Fruit fly (Drosophila melanogaster) whole organism, embryonic: ENCODE data around the gene CG17646.

Source experiments
- Ada2b ChIP-seq: fragments of 200-800 bp; sonication (Bioruptor generic); IDR thresholded peaks from 2 replicates; pipeline ENCODE4 v1.3.6; 2022; ENCODE audit warnings: missing biosample characterization, missing genetic modification characterization
- CG10321 ChIP-seq: fragments of 200-800 bp; sonication (Bioruptor generic); IDR thresholded peaks from 2 replicates; pipeline ENCODE4 v1.3.6; 2022; ENCODE audit warnings: missing biosample characterization, missing genetic modification characterization
- CG12391 ChIP-seq: fragments of 200-800 bp; sonication (Bioruptor generic); optimal IDR thresholded peaks from 3 replicates; lab custom pipeline; 2018; ENCODE audit warnings: missing biosample characterization, mild to moderate bottlenecking, missing genetic modification characterization, moderate library complexity
- CG14710 ChIP-seq: fragments of 200-800 bp; sonication (Bioruptor generic); optimal IDR thresholded peaks from 3 replicates; lab custom pipeline; 2019; ENCODE audit warnings: missing biosample characterization, mild to moderate bottlenecking, missing genetic modification characterization, moderate library complexity
- CG15011 ChIP-seq: fragments of 200-800 bp; sonication (Bioruptor generic); optimal IDR thresholded peaks from 3 replicates; lab custom pipeline; 2018; ENCODE audit warnings: missing biosample characterization, mild to moderate bottlenecking, missing genetic modification characterization
- CG15269 ChIP-seq: fragments of 200-800 bp; sonication (Bioruptor generic); optimal IDR thresholded peaks from 2 replicates; lab custom pipeline; 2018; ENCODE audit warnings: missing biosample characterization, mild to moderate bottlenecking, missing genetic modification characterization, moderate library complexity
- CG17186 ChIP-seq: fragments of 200-800 bp; sonication (Bioruptor generic); optimal IDR thresholded peaks from 3 replicates; lab custom pipeline; 2017; ENCODE audit warnings: missing biosample characterization, missing genetic modification reagents, missing genetic modification characterization
- CG2120 ChIP-seq: fragments of 200-800 bp; sonication (Bioruptor generic); optimal IDR thresholded peaks from 3 replicates; lab custom pipeline; 2016; ENCODE audit warnings: missing biosample characterization, missing genetic modification characterization
- CG31388 ChIP-seq: fragments of 200-800 bp; sonication (Bioruptor generic); optimal IDR thresholded peaks from 2 replicates; lab custom pipeline; 2016; ENCODE audit warnings: missing biosample characterization, missing genetic modification characterization
- CG3281 ChIP-seq: fragments of 200-800 bp; sonication (Bioruptor generic); optimal IDR thresholded peaks from 3 replicates; lab custom pipeline; 2017; ENCODE audit warnings: missing biosample characterization, mild to moderate bottlenecking, missing genetic modification characterization
- CG42726 ChIP-seq: fragments of 200-800 bp; sonication (Bioruptor generic); IDR thresholded peaks from 2 replicates; pipeline ENCODE4 v1.3.6; 2022; ENCODE audit warnings: missing biosample characterization, missing genetic modification characterization; ENCODE audit not compliant: partially characterized antibody
- CG5953 ChIP-seq: fragments of 200-800 bp; sonication (Bioruptor generic); IDR thresholded peaks from 2 replicates; pipeline ENCODE4 v1.3.6; 2022; ENCODE audit warnings: missing biosample characterization, missing genetic modification characterization
- CG7839 ChIP-seq: fragments of 200-800 bp; sonication (Bioruptor generic); optimal IDR thresholded peaks from 3 replicates; lab custom pipeline; 2018; ENCODE audit warnings: missing biosample characterization, mild to moderate bottlenecking, missing genetic modification characterization, moderate library complexity
- CG8924 ChIP-seq: fragments of 200-800 bp; optimal IDR thresholded peaks from 3 replicates; lab custom pipeline; 2019; ENCODE audit warnings: missing biosample characterization, mild to moderate bottlenecking, missing genetic modification characterization, moderate library complexity
- CG9932 ChIP-seq: fragments of 200-800 bp; sonication (Bioruptor generic); IDR thresholded peaks from 2 replicates; pipeline ENCODE4 v1.3.6; 2022; ENCODE audit warnings: missing biosample characterization, missing genetic modification characterization
- Doc2 ChIP-seq: fragments of 200-800 bp; sonication (Bioruptor generic); IDR thresholded peaks from 2 replicates; pipeline ENCODE4 v1.3.6; 2022; ENCODE audit warnings: missing biosample characterization, missing genetic modification characterization
- Dref ChIP-seq: fragments of 200-800 bp; sonication (Bioruptor generic); IDR thresholded peaks from 2 replicates; pipeline ENCODE4 v1.3.6; 2022; ENCODE audit warnings: missing biosample characterization, missing genetic modification characterization
- E2f2 ChIP-seq: fragments of 200-800 bp; sonication (Bioruptor generic); IDR thresholded peaks from 2 replicates; pipeline ENCODE4 v1.3.6; 2022; ENCODE audit warnings: missing biosample characterization, missing genetic modification characterization
- ERR ChIP-seq: fragments of 200-800 bp; sonication (Bioruptor generic); optimal IDR thresholded peaks from 2 replicates; lab custom pipeline; 2016; ENCODE audit warnings: missing biosample characterization, missing genetic modification characterization
- HLHmδ ChIP-seq: fragments of 200-800 bp; sonication (Bioruptor generic); optimal IDR thresholded peaks from 2 replicates; lab custom pipeline; 2018; ENCODE audit warnings: missing biosample characterization, mild to moderate bottlenecking, missing genetic modification characterization, moderate library complexity
- Hand ChIP-seq: fragments of 200-800 bp; sonication (Bioruptor generic); optimal IDR thresholded peaks from 2 replicates; lab custom pipeline; 2017; ENCODE audit warnings: mild to moderate bottlenecking, missing biosample characterization, missing genetic modification reagents, missing genetic modification characterization
- Hr39 ChIP-seq: fragments of >200 bp; optimal IDR thresholded peaks from 2 replicates; lab custom pipeline; 2017
- Hr78 ChIP-seq, 2 experiments: fragments of 200-800 bp in 1 of 2; fragments of >200 bp in 1 of 2; sonication (Bioruptor generic) in 1 of 2; optimal IDR thresholded peaks; 2 replicates each; lab custom pipeline; 2017 to 2019; ENCODE audit warnings: missing biosample characterization in 2 of 2, missing genetic modification characterization in 2 of 2, mild to moderate bottlenecking in 1 of 2, moderate library complexity in 1 of 2
- Jarid2 ChIP-seq: fragments of 200-800 bp; sonication (Bioruptor generic); optimal IDR thresholded peaks from 3 replicates; lab custom pipeline; 2017; ENCODE audit warnings: mild to moderate bottlenecking, missing biosample characterization, missing genetic modification reagents, missing genetic modification characterization
- MESR4 ChIP-seq: fragments of 200-800 bp; sonication (Bioruptor generic); optimal IDR thresholded peaks from 2 replicates; lab custom pipeline; 2018; ENCODE audit warnings: missing biosample characterization, mild to moderate bottlenecking, missing genetic modification characterization, moderate library complexity
- Max ChIP-seq: fragments of 200-800 bp; sonication (Bioruptor generic); optimal IDR thresholded peaks from 2 replicates; lab custom pipeline; 2016; ENCODE audit warnings: missing biosample characterization, mild to moderate bottlenecking, missing genetic modification characterization
- Med ChIP-seq: fragments of 200-800 bp; sonication (Bioruptor generic); peaks from one replicate; lab custom pipeline; 2016; ENCODE audit warnings: missing biosample characterization, missing genetic modification characterization, mild to moderate bottlenecking, inconsistent platforms, moderate library complexity
- PHDP ChIP-seq: fragments of 200-800 bp; sonication (Bioruptor generic); optimal IDR thresholded peaks from 3 replicates; lab custom pipeline; 2018; ENCODE audit warnings: missing biosample characterization, mild to moderate bottlenecking, missing genetic modification characterization, moderate library complexity
- Pdp1 ChIP-seq, 2 experiments: fragments of 200-800 bp; sonication (Bioruptor generic); optimal IDR thresholded peaks; 3 replicates each; lab custom pipeline; 2016; ENCODE audit warnings: missing biosample characterization in 2 of 2, missing genetic modification characterization in 2 of 2, mild to moderate bottlenecking in 1 of 2, moderate library complexity in 1 of 2
- Poxn ChIP-seq: fragments of 200-800 bp; sonication (Bioruptor generic); IDR thresholded peaks from 2 replicates; pipeline ENCODE4 v1.3.6; 2022; ENCODE audit warnings: missing biosample characterization, missing genetic modification characterization
- Side ChIP-seq: fragments of 200-800 bp; sonication (Bioruptor generic); optimal IDR thresholded peaks from 2 replicates; lab custom pipeline; 2016; ENCODE audit warnings: missing biosample characterization, missing genetic modification characterization
- Sry-β ChIP-seq: fragments of 200-800 bp; sonication (Bioruptor generic); optimal IDR thresholded peaks from 2 replicates; lab custom pipeline; 2018; ENCODE audit warnings: missing biosample characterization, mild to moderate bottlenecking, missing genetic modification characterization, moderate library complexity
- Stat92E ChIP-seq, 3 experiments: fragments of >200 bp in 2 of 3; fragments of 200-800 bp in 1 of 3; sonication (Bioruptor generic) in 1 of 3; optimal IDR thresholded peaks; 2 replicates each; lab custom pipeline; 2017 to 2019; ENCODE audit warnings: missing biosample characterization in 3 of 3, missing genetic modification characterization in 3 of 3, mild to moderate bottlenecking in 1 of 3, moderate library complexity in 1 of 3
- bcd ChIP-seq: fragments of 200-800 bp; sonication (Bioruptor generic); optimal IDR thresholded peaks from 2 replicates; lab custom pipeline; 2017; ENCODE audit warnings: missing biosample characterization, mild to moderate bottlenecking, missing genetic modification characterization
- crol ChIP-seq: fragments of 200-800 bp; sonication (Bioruptor generic); IDR thresholded peaks from 2 replicates; pipeline ENCODE4 v1.3.6; 2022; ENCODE audit warnings: missing biosample characterization, missing genetic modification characterization
- dimm ChIP-seq: fragments of 200-800 bp; sonication (Bioruptor generic); IDR thresholded peaks from 2 replicates; pipeline ENCODE4 v1.3.6; 2022; ENCODE audit warnings: missing biosample characterization, missing genetic modification characterization
- fd96Cb ChIP-seq: fragments of 200-800 bp; sonication (Bioruptor generic); optimal IDR thresholded peaks from 2 replicates; lab custom pipeline; 2018; ENCODE audit warnings: missing biosample characterization, mild to moderate bottlenecking, missing genetic modification characterization, moderate library complexity
- insv ChIP-seq, 2 experiments: fragments of 200-800 bp; sonication (Bioruptor generic); optimal IDR thresholded peaks; 3 replicates each; lab custom pipeline; 2016 to 2018; ENCODE audit warnings: missing biosample characterization in 2 of 2, missing genetic modification characterization in 2 of 2
- lov ChIP-seq, 2 experiments: fragments of 200-800 bp in 1 of 2; fragments of >200 bp in 1 of 2; sonication (Bioruptor generic) in 1 of 2; IDR thresholded peaks in 1 of 2; optimal IDR thresholded peaks in 1 of 2; 2 replicates in 1 of 2; 3 replicates in 1 of 2; pipeline versions ENCODE4 v1.3.6 to Lab custom; 2017 to 2022; ENCODE audit warnings: missing biosample characterization in 1 of 2, missing genetic modification characterization in 1 of 2
- mirr ChIP-seq: fragments of 200-800 bp; sonication (Bioruptor generic); optimal IDR thresholded peaks from 3 replicates; lab custom pipeline; 2018; ENCODE audit warnings: missing biosample characterization, mild to moderate bottlenecking, missing genetic modification characterization
- nmo ChIP-seq: fragments of 200-800 bp; sonication (Bioruptor generic); optimal IDR thresholded peaks from 2 replicates; lab custom pipeline; 2018; ENCODE audit warnings: missing biosample characterization, mild to moderate bottlenecking, missing genetic modification characterization, moderate library complexity
- onecut ChIP-seq: fragments of 200-800 bp; sonication (Bioruptor generic); IDR thresholded peaks from 2 replicates; pipeline ENCODE4 v1.3.6; 2022; ENCODE audit warnings: missing biosample characterization, missing genetic modification characterization
- pfk ChIP-seq: fragments of 200-800 bp; sonication (Bioruptor generic); optimal IDR thresholded peaks from 2 replicates; lab custom pipeline; 2018; ENCODE audit warnings: missing biosample characterization, mild to moderate bottlenecking, missing genetic modification characterization, moderate library complexity
- pita ChIP-seq: fragments of 200-800 bp; sonication (Bioruptor generic); optimal IDR thresholded peaks from 2 replicates; lab custom pipeline; 2017; ENCODE audit warnings: missing biosample characterization, mild to moderate bottlenecking, missing genetic modification characterization
- scrt ChIP-seq: fragments of 200-800 bp; sonication (Bioruptor generic); optimal IDR thresholded peaks from 2 replicates; lab custom pipeline; 2018; ENCODE audit warnings: missing biosample characterization, mild to moderate bottlenecking, missing genetic modification characterization, moderate library complexity
- seq ChIP-seq: fragments of 200-800 bp; sonication (Bioruptor generic); IDR thresholded peaks from 2 replicates; pipeline ENCODE4 v1.3.6; 2022; ENCODE audit warnings: missing biosample characterization, missing genetic modification characterization
- sima ChIP-seq: fragments of 200-800 bp; sonication (Bioruptor generic); optimal IDR thresholded peaks from 2 replicates; lab custom pipeline; 2016; ENCODE audit warnings: missing biosample characterization, missing genetic modification characterization
- unc-4 ChIP-seq: fragments of 200-800 bp; sonication (Bioruptor generic); IDR thresholded peaks from 2 replicates; pipeline ENCODE4 v1.3.6; 2022; ENCODE audit warnings: missing biosample characterization, missing genetic modification characterization; ENCODE audit not compliant: partially characterized antibody

CG17646 gene

dm6 chr2L:1723937-1724591 lies 8.3 kb upstream of the CG17646 start, which contains the start of gene Rim2 (continued):
- TF ChIP-seq CG8924 (tag; lab: Kevin White, UChicago) = peak; percentile 11
- peak; percentile 20; the same call in 1 of the 2 replicates for TF ChIP-seq onecut
- TF ChIP-seq ERR = peak; percentile 61
- TF ChIP-seq crol (GFP tag; lab: Robert Waterston, UW) = peak; percentile 49; the same call in 1 of the 2 replicates
- TF ChIP-seq CG5953 (GFP tag; lab: Robert Waterston, UW) = no peak
- TF ChIP-seq CG3281 (GFP tag; lab: Kevin White, UChicago) = peak; percentile 17
- TF ChIP-seq CG2120 (GFP tag; lab: Kevin White, UChicago) = peak; percentile 25
- TF ChIP-seq Hand (GFP tag; lab: Kevin White, UChicago) = no peak
- no peak for TF ChIP-seq lov (optimal IDR thresholded peaks at IDR 0.05; lab: Kevin White, UChicago)
- TF ChIP-seq lov (GFP tag; IDR thresholded peaks at IDR 0.05; lab: Robert Waterston, UW) = no peak
- peak; percentile 31 for TF ChIP-seq CG12391 (tag; lab: Kevin White, UChicago)
- peak; percentile 78 for TF ChIP-seq MESR4
- peak; percentile 50 for TF ChIP-seq unc-4 (GFP tag; lab: Robert Waterston, UW)
- peak; percentile 6 for TF ChIP-seq PHDP (tag; lab: Kevin White, UChicago)
- TF ChIP-seq Hr39 (lab: Kevin White, UChicago) = no peak
- TF ChIP-seq Sry-β (GFP tag; lab: Kevin White, UChicago) = no peak
- no peak for TF ChIP-seq bcd (GFP tag; lab: Kevin White, UChicago)
- 0 out of 2 replicates have a peak, but pooled peaks have one; percentile 13 for TF ChIP-seq CG10321 (GFP tag; lab: Robert Waterston, UW)
- no peak for TF ChIP-seq Ada2b (GFP tag; lab: Robert Waterston, UW)
- TF ChIP-seq E2f2 (GFP tag; lab: Robert Waterston, UW) = peak; percentile 84
- peak; percentile 54 for TF ChIP-seq nmo (GFP tag; lab: Kevin White, UChicago)
- TF ChIP-seq Pdp1 (GFP tag; optimal IDR thresholded peaks at IDR 0.05; lab: Kevin White, UChicago) = peak in 1 of 2 experiments; percentile 89
- peak; percentile 69 for TF ChIP-seq CG17186
- no peak for TF ChIP-seq CG15011
- TF ChIP-seq Hr78 (GFP tag; optimal IDR thresholded peaks at IDR 0.05; lab: Kevin White, UChicago) = peak in 1 of 2 experiments; percentile 65
- TF ChIP-seq sima = no peak
- no peak for TF ChIP-seq insv (GFP tag; optimal IDR thresholded peaks at IDR 0.05; lab: Kevin White, UChicago)
- TF ChIP-seq Stat92E (GFP tag; optimal IDR thresholded peaks at IDR 0.05; lab: Kevin White, UChicago) = peak in 1 of 3 experiments; percentile 12
- TF ChIP-seq fd96Cb (tag; lab: Kevin White, UChicago) = no peak
- no peak for TF ChIP-seq Doc2 (GFP tag; lab: Robert Waterston, UW)
- peak; percentile 34; the same call in 1 of the 2 replicates for TF ChIP-seq CG42726 (GFP tag; lab: Robert Waterston, UW)
- TF ChIP-seq Side (GFP tag; lab: Kevin White, UChicago) = no peak
- peak; percentile 45 for TF ChIP-seq CG14710
- no peak for TF ChIP-seq pfk (GFP tag; lab: Kevin White, UChicago)
- TF ChIP-seq Dref (GFP tag; lab: Robert Waterston, UW) = peak; percentile 39
- peak; percentile 39 for TF ChIP-seq mirr (GFP tag; lab: Kevin White, UChicago)
- peak; percentile 89 for TF ChIP-seq Med
- peak; percentile 3 for TF ChIP-seq Jarid2 (GFP tag; lab: Kevin White, UChicago)
- no peak for TF ChIP-seq CG15269
- no peak for TF ChIP-seq CG31388 (GFP tag; lab: Kevin White, UChicago)
- no peak for TF ChIP-seq dimm (GFP tag; lab: Robert Waterston, UW)
- peak; percentile 8 for TF ChIP-seq HLHmδ (GFP tag; lab: Kevin White, UChicago)
- 0 out of 2 replicates have a peak, but pooled peaks have one; percentile 25 for TF ChIP-seq CG9932 (GFP tag; lab: Robert Waterston, UW)
- TF ChIP-seq Max (GFP tag; lab: Kevin White, UChicago) = no peak
- TF ChIP-seq CG7839 (tag; lab: Kevin White, UChicago) = peak; percentile 14
- peak; percentile 44 for TF ChIP-seq pita (GFP tag; lab: Kevin White, UChicago)
- peak; percentile 11 for TF ChIP-seq scrt (GFP tag; lab: Kevin White, UChicago)
- TF ChIP-seq Poxn (GFP tag; lab: Robert Waterston, UW) = no peak
- TF ChIP-seq seq (GFP tag; lab: Robert Waterston, UW) = peak; percentile 7; the same call in 1 of the 2 replicates
